Worm (Caenorhabditis elegans) whole organism, L3 larva: ENCODE results near the gene T21C9.6.
A peak's percentile ranks its signal among the peaks of the same experiment; 100 is the strongest.

Experiments
- ZK546.5 ChIP-seq: sonication (generic microtip); optimal IDR thresholded peaks from 2 replicates; lab custom pipeline; 2017; ENCODE audit warnings: missing biosample characterization, missing genetic modification characterization
- ama-1 ChIP-seq: fragments of 150-350 bp; optimal IDR thresholded peaks from 2 replicates; lab custom pipeline; 2018
- elt-3 ChIP-seq, 3 experiments: fragments of 150-350 bp in 1 of 3; sonication (generic microtip) in 2 of 3; optimal IDR thresholded peaks; 2 replicates in 2 of 3; 4 replicates in 1 of 3; lab custom pipeline; 2014 to 2017; ENCODE audit warnings: missing biosample characterization in 3 of 3, missing genetic modification characterization in 3 of 3
- fkh-10 ChIP-seq: sonication (generic microtip); optimal IDR thresholded peaks from 2 replicates; lab custom pipeline; 2017; ENCODE audit warnings: missing biosample characterization, missing genetic modification reagents, missing genetic modification characterization
- hmg-11 ChIP-seq: sonication (generic microtip); optimal IDR thresholded peaks from 2 replicates; lab custom pipeline; 2016; ENCODE audit warnings: missing genetic modification characterization, missing compliant biosample characterization
- lin-39 ChIP-seq: fragments of 150-350 bp; optimal IDR thresholded peaks from 2 replicates; lab custom pipeline; 2018; ENCODE audit warnings: missing biosample characterization, missing genetic modification reagents, missing genetic modification characterization
- nhr-25 ChIP-seq: sonication (generic microtip); optimal IDR thresholded peaks from 2 replicates; lab custom pipeline; 2017; ENCODE audit warnings: missing biosample characterization, missing genetic modification characterization
- nhr-77 ChIP-seq: fragments of 150-350 bp; optimal IDR thresholded peaks from 2 replicates; lab custom pipeline; 2014; ENCODE audit warnings: missing biosample characterization, missing genetic modification characterization
- pha-4 ChIP-seq: fragments of 150-350 bp; optimal IDR thresholded peaks from 2 replicates; lab custom pipeline; 2014; ENCODE audit warnings: missing biosample characterization, missing genetic modification reagents, missing genetic modification characterization
- pqm-1 ChIP-seq: fragments of 150-350 bp; optimal IDR thresholded peaks from 2 replicates; lab custom pipeline; 2017; ENCODE audit warnings: missing biosample characterization, missing genetic modification characterization, inconsistent platforms
- sea-2 ChIP-seq: fragments of 150-350 bp; sonication (generic microtip); optimal IDR thresholded peaks from 4 replicates; lab custom pipeline; 2014; ENCODE audit warnings: missing biosample characterization, missing genetic modification reagents, missing genetic modification characterization
- unc-62 ChIP-seq: fragments of 150-350 bp; sonication (generic microtip); optimal IDR thresholded peaks from 4 replicates; lab custom pipeline; 2014; ENCODE audit warnings: missing biosample characterization, missing genetic modification reagents, missing genetic modification characterization

ce11 chrV:10578938-10579337 lies 2.7 kb upstream of the T21C9.6 start, which contains the start of the genes erh-1 and lpd-9:
- no peak for TF ChIP-seq ZK546.5 (tag; lab: Kevin White, UChicago)
- peak; percentile 27 for TF ChIP-seq ama-1
- no peak for TF ChIP-seq pha-4 (tag; lab: Kevin White, UChicago)
- TF ChIP-seq sea-2 (GFP tag; lab: Kevin White, UChicago), result no peak
- peak; percentile 48 for TF ChIP-seq pqm-1
- TF ChIP-seq nhr-25 (tag; lab: Kevin White, UChicago), result peak; percentile 33
- peak; percentile 76 for TF ChIP-seq hmg-11 (tag; lab: Kevin White, UChicago)
- TF ChIP-seq elt-3 (tag; optimal IDR thresholded peaks at IDR 0.05; lab: Kevin White, UChicago), result no peak
- TF ChIP-seq lin-39 (tag; lab: Kevin White, UChicago), result no peak
- TF ChIP-seq fkh-10 (GFP tag; lab: Kevin White, UChicago), result no peak
- TF ChIP-seq nhr-77 (tag; lab: Kevin White, UChicago), result no peak
- TF ChIP-seq unc-62, result no peak
